Worm (Caenorhabditis elegans) whole organism, late embryonic: ENCODE measurements around the gene cho-1.

ENCODE experiments used
- C08G9.2 ChIP-seq: sonication (generic microtip); optimal IDR thresholded peaks from 2 replicates; lab custom pipeline; 2016; ENCODE audit warnings: mild to moderate bottlenecking, missing genetic modification characterization, moderate library complexity, missing compliant biosample characterization
- F13H6.1 ChIP-seq: sonication (generic microtip); optimal IDR thresholded peaks from 2 replicates; lab custom pipeline; 2016; ENCODE audit warnings: missing genetic modification characterization, missing compliant biosample characterization
- K09A11.1 ChIP-seq: sonication (generic microtip); optimal IDR thresholded peaks from 2 replicates; lab custom pipeline; 2017; ENCODE audit warnings: antibody characterized with exemption, mild to moderate bottlenecking, missing genetic modification characterization, missing compliant biosample characterization; ENCODE audit not compliant: insufficient read depth
- T23F11.4 ChIP-seq: fragments of 200-800 bp; sonication (Bioruptor generic); optimal IDR thresholded peaks from 2 replicates; lab custom pipeline; 2018; ENCODE audit warnings: mild to moderate bottlenecking, missing genetic modification characterization, missing compliant biosample characterization
- ahr-1 ChIP-seq: sonication (generic microtip); optimal IDR thresholded peaks from 2 replicates; lab custom pipeline; 2016; ENCODE audit warnings: missing genetic modification characterization, missing compliant biosample characterization
- ceh-18 ChIP-seq: sonication (generic microtip); optimal IDR thresholded peaks from 2 replicates; lab custom pipeline; 2016; ENCODE audit warnings: missing genetic modification characterization, missing compliant biosample characterization
- ceh-2 ChIP-seq: sonication (generic microtip); optimal IDR thresholded peaks from 2 replicates; lab custom pipeline; 2016; ENCODE audit warnings: missing genotype, missing genetic modification characterization, missing compliant biosample characterization
- ceh-30 ChIP-seq: fragments of 150-350 bp; optimal IDR thresholded peaks from 2 replicates; lab custom pipeline; 2014; ENCODE audit warnings: missing biosample characterization, missing genetic modification characterization
- ceh-45 ChIP-seq: fragments of 200-800 bp; sonication (Bioruptor generic); IDR thresholded peaks from 2 replicates; pipeline ENCODE4 v1.3.6; 2022; ENCODE audit warnings: missing genetic modification reagents, missing genetic modification characterization, missing compliant biosample characterization
- ceh-48 ChIP-seq: sonication (generic microtip); optimal IDR thresholded peaks from 2 replicates; lab custom pipeline; 2016; ENCODE audit warnings: missing genetic modification characterization, inconsistent platforms, missing compliant biosample characterization
- ceh-6 ChIP-seq: fragments of 200-800 bp; sonication (Bioruptor generic); optimal IDR thresholded peaks from 2 replicates; lab custom pipeline; 2018; ENCODE audit warnings: mild to moderate bottlenecking, missing genetic modification characterization, missing compliant biosample characterization
- ceh-9 ChIP-seq: sonication (generic microtip); optimal IDR thresholded peaks from 2 replicates; lab custom pipeline; 2016; ENCODE audit warnings: mild to moderate bottlenecking, missing genetic modification characterization, inconsistent platforms, missing compliant biosample characterization
- dve-1 ChIP-seq: sonication (generic microtip); optimal IDR thresholded peaks from 2 replicates; lab custom pipeline; 2017; ENCODE audit warnings: antibody characterized with exemption, mild to moderate bottlenecking, missing genetic modification characterization, missing compliant biosample characterization
- elt-2 ChIP-seq: sonication (generic microtip); optimal IDR thresholded peaks from 2 replicates; lab custom pipeline; 2016; ENCODE audit warnings: missing genetic modification reagents, missing genetic modification characterization, missing compliant biosample characterization
- elt-4 ChIP-seq: sonication (generic microtip); optimal IDR thresholded peaks from 2 replicates; lab custom pipeline; 2016; ENCODE audit warnings: missing genetic modification characterization, missing compliant biosample characterization
- eyg-1 ChIP-seq: sonication (generic microtip); optimal IDR thresholded peaks from 2 replicates; lab custom pipeline; 2016; ENCODE audit warnings: missing genotype, missing genetic modification characterization, missing compliant biosample characterization
- hlh-13 ChIP-seq: fragments of 200-800 bp; sonication (Bioruptor generic); optimal IDR thresholded peaks from 2 replicates; lab custom pipeline; 2018; ENCODE audit warnings: mild to moderate bottlenecking, missing genetic modification characterization, missing compliant biosample characterization
- hlh-15 ChIP-seq: sonication (generic microtip); optimal IDR thresholded peaks from 2 replicates; lab custom pipeline; 2016; ENCODE audit warnings: missing genetic modification characterization, missing compliant biosample characterization
- hlh-30 ChIP-seq: sonication (generic microtip); optimal IDR thresholded peaks from 2 replicates; lab custom pipeline; 2017; ENCODE audit warnings: antibody characterized with exemption, missing genetic modification characterization, missing compliant biosample characterization; ENCODE audit not compliant: insufficient read depth
- hlh-6 ChIP-seq: sonication (generic microtip); optimal IDR thresholded peaks from 2 replicates; lab custom pipeline; 2016; ENCODE audit warnings: missing genotype, missing genetic modification characterization, missing compliant biosample characterization
- lin-11 ChIP-seq: fragments of 200-800 bp; sonication (Bioruptor generic); optimal IDR thresholded peaks from 2 replicates; lab custom pipeline; 2018; ENCODE audit warnings: mild to moderate bottlenecking, missing genetic modification characterization, missing compliant biosample characterization
- madf-2 ChIP-seq: sonication (generic microtip); optimal IDR thresholded peaks from 2 replicates; lab custom pipeline; 2017; ENCODE audit warnings: missing genetic modification characterization, missing compliant biosample characterization
- mec-3 ChIP-seq: sonication (generic microtip); optimal IDR thresholded peaks from 2 replicates; lab custom pipeline; 2016; ENCODE audit warnings: borderline replicate concordance, missing genetic modification characterization, missing compliant biosample characterization
- nhr-11 ChIP-seq: fragments of 150-350 bp; optimal IDR thresholded peaks from 2 replicates; lab custom pipeline; 2014; ENCODE audit warnings: missing biosample characterization, missing genetic modification characterization
- odd-2 ChIP-seq: sonication (generic microtip); optimal IDR thresholded peaks from 2 replicates; lab custom pipeline; 2017; ENCODE audit warnings: antibody characterized with exemption, mild to moderate bottlenecking, missing genetic modification characterization, missing compliant biosample characterization
- pat-9 ChIP-seq: fragments of 200-800 bp; sonication (Bioruptor generic); optimal IDR thresholded peaks from 2 replicates; lab custom pipeline; 2018; ENCODE audit warnings: mild to moderate bottlenecking, missing genetic modification characterization, moderate library complexity, missing compliant biosample characterization
- pha-4 ChIP-seq: fragments of 150-350 bp; optimal IDR thresholded peaks from 2 replicates; lab custom pipeline; 2018; ENCODE audit warnings: missing biosample characterization, missing genetic modification reagents, missing genetic modification characterization
- pqm-1 ChIP-seq: sonication (generic microtip); optimal IDR thresholded peaks from 2 replicates; lab custom pipeline; 2016; ENCODE audit warnings: missing genetic modification characterization, missing compliant biosample characterization
- pros-1 ChIP-seq: fragments of 150-350 bp; optimal IDR thresholded peaks from 2 replicates; lab custom pipeline; 2014; ENCODE audit warnings: missing biosample characterization, missing genetic modification reagents, missing genetic modification characterization
- rnt-1 ChIP-seq: sonication (generic microtip); optimal IDR thresholded peaks from 2 replicates; lab custom pipeline; 2016; ENCODE audit warnings: missing genetic modification characterization, missing compliant biosample characterization
- syd-9 ChIP-seq: sonication (generic microtip); optimal IDR thresholded peaks from 2 replicates; lab custom pipeline; 2016; ENCODE audit warnings: mild to moderate bottlenecking, missing genetic modification characterization, moderate library complexity, missing compliant biosample characterization
- tbx-2 ChIP-seq: sonication (generic microtip); optimal IDR thresholded peaks from 2 replicates; lab custom pipeline; 2016; ENCODE audit warnings: missing genetic modification characterization, missing compliant biosample characterization
- unc-3 ChIP-seq, 2 experiments: fragments of 200-800 bp in 1 of 2; sonication (Bioruptor generic) in 1 of 2; sonication (generic microtip) in 1 of 2; conservative IDR thresholded peaks in 1 of 2; optimal IDR thresholded peaks in 1 of 2; 2 replicates each; pipeline versions ENCODE4 v1.3.6 to Lab custom; 2016 to 2022; ENCODE audit warnings: missing compliant biosample characterization in 2 of 2, missing genetic modification characterization in 2 of 2, missing genetic modification reagents in 1 of 2
- unc-42 ChIP-seq: sonication (generic microtip); optimal IDR thresholded peaks from 2 replicates; lab custom pipeline; 2016; ENCODE audit warnings: missing genotype, missing genetic modification characterization, missing compliant biosample characterization
- zip-5 ChIP-seq: sonication (generic microtip); optimal IDR thresholded peaks from 2 replicates; lab custom pipeline; 2016; ENCODE audit warnings: missing genetic modification characterization, missing compliant biosample characterization
- ztf-16 ChIP-seq: sonication (generic microtip); optimal IDR thresholded peaks from 2 replicates; lab custom pipeline; 2017; ENCODE audit warnings: missing genetic modification characterization, missing compliant biosample characterization

cho-1 gene

DNA sequence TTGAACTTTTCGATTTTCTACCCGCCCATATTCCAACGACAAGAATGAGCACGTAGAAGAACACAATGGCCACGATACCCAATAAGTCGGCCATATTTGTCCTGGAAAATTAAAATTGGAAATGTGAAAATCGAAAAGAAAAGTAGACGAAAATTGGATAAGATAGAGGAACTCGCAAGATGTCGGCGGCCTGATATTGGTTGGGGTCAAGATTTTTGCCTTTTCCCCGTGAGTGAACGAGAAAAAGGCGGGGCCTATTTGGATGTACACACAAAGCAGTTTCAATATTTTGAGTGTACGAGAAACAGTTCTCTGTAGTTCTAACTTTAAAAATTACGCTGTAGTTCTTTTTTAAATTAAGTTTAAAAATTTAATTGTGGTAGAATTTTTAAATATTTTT is at the start of gene cho-1:
TSS of gene cho-1 (minus strand) at position 101 of the 400 bp plus-strand sequence.
- TF ChIP-seq pha-4 (tag; lab: Kevin White, UChicago) (no peak), ceh-48 (tag; lab: Kevin White, UChicago) (no peak), elt-4 (tag; lab: Kevin White, UChicago) (no peak), pqm-1 (no peak), ceh-45 (no peak), C08G9.2 (tag; lab: Kevin White, UChicago) (no peak), madf-2 (tag; lab: Kevin White, UChicago) (no peak), F13H6.1 (tag; lab: Kevin White, UChicago) (no peak), hlh-6 (tag; lab: Kevin White, UChicago) (no peak), ceh-6 (no peak), dve-1 (tag; lab: Kevin White, UChicago) (no peak), ceh-30 (no peak), mec-3 (no peak), zip-5 (tag; lab: Kevin White, UChicago) (no peak), T23F11.4 (GFP tag; lab: Kevin White, UChicago) (no peak)
- TF ChIP-seq, all 69 proteins: peak for 0

- TF ChIP-seq ceh-2 (tag; lab: Kevin White, UChicago) = peak; percentile 29
- TF ChIP-seq, all 69 proteins: peak for 1; not testable (repeated sequence) for 68
Measured at ce11 chrIV:13262849-13263248, 48.5 kb upstream of the cho-1 start.

DNA sequence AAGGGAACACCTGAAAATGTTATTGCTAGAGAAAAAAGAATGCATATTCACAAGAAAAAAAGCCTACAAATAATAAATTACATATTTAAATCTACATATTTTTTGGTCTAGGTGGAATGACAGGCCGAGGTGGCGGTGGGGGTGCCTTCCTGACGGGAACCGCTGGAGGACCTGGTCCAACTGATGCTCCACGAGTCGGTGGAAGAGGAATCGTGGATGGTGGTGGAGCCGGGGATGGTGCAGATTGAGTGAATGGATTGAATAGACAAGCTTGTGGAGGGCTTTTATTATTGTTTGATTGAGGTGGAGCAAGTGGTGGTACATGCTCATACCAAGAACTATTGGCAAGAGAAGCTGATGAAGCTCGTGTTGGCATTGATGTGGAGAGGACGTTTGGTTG is 47.4 kb upstream of the cho-1 start:
- TF ChIP-seq hlh-30 = no peak
- TF ChIP-seq ahr-1 (tag; lab: Kevin White, UChicago) = no peak
- no peak for TF ChIP-seq unc-3 (GFP tag; conservative IDR thresholded peaks at IDR 0.05; lab: Robert Waterston, UW)
- TF ChIP-seq unc-3 (tag; optimal IDR thresholded peaks at IDR 0.05; lab: Kevin White, UChicago) = no peak
- TF ChIP-seq ztf-16 = no peak
- TF ChIP-seq ceh-18 = no peak
- TF ChIP-seq, all 69 proteins: peak for 0

- TF ChIP-seq pat-9 = no peak
- no peak for TF ChIP-seq pros-1 (tag; lab: Kevin White, UChicago)
- no peak for TF ChIP-seq syd-9
- no peak for TF ChIP-seq ceh-9
- no peak for TF ChIP-seq tbx-2 (tag; lab: Kevin White, UChicago)
- no peak for TF ChIP-seq odd-2 (tag; lab: Kevin White, UChicago)
- no peak for TF ChIP-seq rnt-1
- TF ChIP-seq hlh-13 (GFP tag; lab: Kevin White, UChicago) = no peak
- no peak for TF ChIP-seq unc-3 (GFP tag; conservative IDR thresholded peaks at IDR 0.05; lab: Robert Waterston, UW)
- TF ChIP-seq unc-3 (tag; optimal IDR thresholded peaks at IDR 0.05; lab: Kevin White, UChicago) = no peak
- TF ChIP-seq unc-42 = no peak
- TF ChIP-seq pha-4 (tag; lab: Kevin White, UChicago) = no peak
- TF ChIP-seq elt-2 = no peak
- TF ChIP-seq K09A11.1 (tag; lab: Kevin White, UChicago) = no peak
- TF ChIP-seq ceh-18 = no peak
- no peak for TF ChIP-seq ceh-2 (tag; lab: Kevin White, UChicago)
- TF ChIP-seq eyg-1 = no peak
Measured at ce11 chrIV:13258872-13259271, 44.5 kb upstream of the cho-1 start, which contains the start of gene JC8.16. Gene JC8.16 (plus strand): TSS chrIV:13259172.

- TF ChIP-seq ceh-48 (tag; lab: Kevin White, UChicago) (no peak), lin-11 (tag; lab: Kevin White, UChicago) (no peak), hlh-15 (tag; lab: Kevin White, UChicago) (no peak), nhr-11 (tag; lab: Kevin White, UChicago) (no peak)
Measured at ce11 chrIV:13255886-13256285, 41.5 kb upstream of the cho-1 start, which contains the start of gene bus-12. Gene bus-12 (plus strand): TSS chrIV:13256186.
